Worm (Caenorhabditis elegans): Measurements from ENCODE around the gene lin-15A.
A peak's percentile ranks its signal among the peaks of the same experiment; 100 is the strongest.

The lin-15A gene

ce11 chrX:15731668-15732067, at the start of gene lin-15A:
Gene lin-15A, plus strand, starts transcription at chrX:15731968.
- TF ChIP-seq klf-2 (GFP tag; conservative IDR thresholded peaks at IDR 0.05) (no peak), ztf-29 (GFP tag; IDR thresholded peaks at IDR 0.05) (no peak), flt-1 (GFP tag; IDR thresholded peaks at IDR 0.05) (no peak)

- TF ChIP-seq ztf-23 (GFP tag; IDR thresholded peaks at IDR 0.05) (no peak), klf-2 (GFP tag; conservative IDR thresholded peaks at IDR 0.05) (no peak)
Measured at ce11 chrX:15689244-15689643, 42.5 kb upstream of the lin-15A start, which contains the start of gene C03H12.1. Gene C03H12.1, plus strand, starts transcription at chrX:15689449.

ce11 chrX:15693466-15693865, 38.3 kb upstream of the lin-15A start:
- TF ChIP-seq ztf-23 (GFP tag; IDR thresholded peaks at IDR 0.05) (no peak), ref-1 (GFP tag; conservative IDR thresholded peaks at IDR 0.05) (no peak), ztf-29 (GFP tag; IDR thresholded peaks at IDR 0.05) (no peak), cog-1 (tag; optimal IDR thresholded peaks at IDR 0.05) (no peak), tab-1 (GFP tag; IDR thresholded peaks at IDR 0.05) (no peak), flt-1 (GFP tag; IDR thresholded peaks at IDR 0.05) (no peak)

ce11 chrX:15696400-15696799, 35.4 kb upstream of the lin-15A start, which contains the start of gene ZK662.2:
Gene ZK662.2, plus strand, starts transcription at chrX:15696700.
- no peak for TF ChIP-seq tab-1 (GFP tag; IDR thresholded peaks at IDR 0.05)
- no peak for TF ChIP-seq flt-1 (GFP tag; IDR thresholded peaks at IDR 0.05)
- TF ChIP-seq cog-1 (tag; optimal IDR thresholded peaks at IDR 0.05) = no peak
- no peak for TF ChIP-seq ztf-29 (GFP tag; IDR thresholded peaks at IDR 0.05)
- no peak for TF ChIP-seq med-1 (GFP tag; optimal IDR thresholded peaks at IDR 0.05; ENCODE audit: insufficient read depth)
- no peak for TF ChIP-seq ref-1 (GFP tag; conservative IDR thresholded peaks at IDR 0.05)
- TF ChIP-seq klf-2 (GFP tag; conservative IDR thresholded peaks at IDR 0.05) = no peak
- no peak for TF ChIP-seq ztf-23 (GFP tag; IDR thresholded peaks at IDR 0.05)
- TF ChIP-seq T22C8.4 (GFP tag; IDR thresholded peaks at IDR 0.05) = no peak

- no peak for TF ChIP-seq cog-1 (tag; optimal IDR thresholded peaks at IDR 0.05)
- TF ChIP-seq med-1 (GFP tag; optimal IDR thresholded peaks at IDR 0.05; ENCODE audit: insufficient read depth) = no peak
- TF ChIP-seq klf-2 (GFP tag; conservative IDR thresholded peaks at IDR 0.05) = no peak
- TF ChIP-seq tab-1 (GFP tag; IDR thresholded peaks at IDR 0.05) = no peak
- TF ChIP-seq flt-1 (GFP tag; IDR thresholded peaks at IDR 0.05) = no peak
- no peak for TF ChIP-seq T22C8.4 (GFP tag; IDR thresholded peaks at IDR 0.05)
Measured at ce11 chrX:15700220-15700619, 31.5 kb upstream of the lin-15A start.

ce11 chrX:15704579-15705110, 27.1 kb upstream of the lin-15A start:
- TF ChIP-seq cog-1 (tag; optimal IDR thresholded peaks at IDR 0.05) = no peak
- no peak for TF ChIP-seq tab-1 (GFP tag; IDR thresholded peaks at IDR 0.05)
- no peak for TF ChIP-seq flt-1 (GFP tag; IDR thresholded peaks at IDR 0.05)
- no peak for TF ChIP-seq ztf-29 (GFP tag; IDR thresholded peaks at IDR 0.05)
- no peak for TF ChIP-seq ref-1 (GFP tag; conservative IDR thresholded peaks at IDR 0.05)
- no peak for TF ChIP-seq ztf-23 (GFP tag; IDR thresholded peaks at IDR 0.05)
- TF ChIP-seq T22C8.4 (GFP tag; IDR thresholded peaks at IDR 0.05) = no peak
- TF ChIP-seq klf-2 (GFP tag; conservative IDR thresholded peaks at IDR 0.05) = no peak

- TF ChIP-seq ref-1 (GFP tag; conservative IDR thresholded peaks at IDR 0.05) = no peak
- TF ChIP-seq T22C8.4 (GFP tag; IDR thresholded peaks at IDR 0.05) = no peak
- no peak for TF ChIP-seq cog-1 (tag; optimal IDR thresholded peaks at IDR 0.05)
- no peak for TF ChIP-seq ztf-29 (GFP tag; IDR thresholded peaks at IDR 0.05)
Measured at ce11 chrX:15706108-15706676, 25.6 kb upstream of the lin-15A start.

- no peak for TF ChIP-seq ztf-29 (GFP tag; IDR thresholded peaks at IDR 0.05)
- TF ChIP-seq flt-1 (GFP tag; IDR thresholded peaks at IDR 0.05) = peak; percentile 79; the same call in 1 of the 2 replicates
- TF ChIP-seq tab-1 (GFP tag; IDR thresholded peaks at IDR 0.05) = peak; percentile 75
- TF ChIP-seq cog-1 (tag; optimal IDR thresholded peaks at IDR 0.05) = peak; percentile 79
- no peak for TF ChIP-seq klf-2 (GFP tag; conservative IDR thresholded peaks at IDR 0.05)
Measured at ce11 chrX:15707366-15707892, 24.3 kb upstream of the lin-15A start.

- TF ChIP-seq tab-1 (GFP tag; IDR thresholded peaks at IDR 0.05) = no peak
- TF ChIP-seq ref-1 (GFP tag; conservative IDR thresholded peaks at IDR 0.05) = no peak
- TF ChIP-seq ztf-23 (GFP tag; IDR thresholded peaks at IDR 0.05) = no peak
- no peak for TF ChIP-seq T22C8.4 (GFP tag; IDR thresholded peaks at IDR 0.05)
- TF ChIP-seq flt-1 (GFP tag; IDR thresholded peaks at IDR 0.05) = no peak
- TF ChIP-seq klf-2 (GFP tag; conservative IDR thresholded peaks at IDR 0.05) = no peak
- no peak for TF ChIP-seq ztf-29 (GFP tag; IDR thresholded peaks at IDR 0.05)
Measured at ce11 chrX:15707913-15708312, 23.9 kb upstream of the lin-15A start, which contains the start of gene nhr-48. Gene nhr-48, plus strand, starts transcription at chrX:15708213.

- no peak for TF ChIP-seq med-1 (GFP tag; optimal IDR thresholded peaks at IDR 0.05; ENCODE audit: insufficient read depth)
- TF ChIP-seq ref-1 (GFP tag; conservative IDR thresholded peaks at IDR 0.05) = no peak
- TF ChIP-seq klf-2 (GFP tag; conservative IDR thresholded peaks at IDR 0.05) = no peak
- no peak for TF ChIP-seq flt-1 (GFP tag; IDR thresholded peaks at IDR 0.05)
- no peak for TF ChIP-seq T22C8.4 (GFP tag; IDR thresholded peaks at IDR 0.05)
- TF ChIP-seq tab-1 (GFP tag; IDR thresholded peaks at IDR 0.05) = no peak
- TF ChIP-seq ztf-23 (GFP tag; IDR thresholded peaks at IDR 0.05) = no peak
- no peak for TF ChIP-seq cog-1 (tag; optimal IDR thresholded peaks at IDR 0.05)
- TF ChIP-seq ztf-29 (GFP tag; IDR thresholded peaks at IDR 0.05) = no peak
Measured at ce11 chrX:15709594-15709993, 22.2 kb upstream of the lin-15A start.

- no peak for TF ChIP-seq tab-1 (GFP tag; IDR thresholded peaks at IDR 0.05)
- no peak for TF ChIP-seq ztf-23 (GFP tag; IDR thresholded peaks at IDR 0.05)
- no peak for TF ChIP-seq cog-1 (tag; optimal IDR thresholded peaks at IDR 0.05)
- TF ChIP-seq T22C8.4 (GFP tag; IDR thresholded peaks at IDR 0.05) = no peak
- TF ChIP-seq med-1 (GFP tag; optimal IDR thresholded peaks at IDR 0.05; ENCODE audit: insufficient read depth) = no peak
- TF ChIP-seq flt-1 (GFP tag; IDR thresholded peaks at IDR 0.05) = no peak
- TF ChIP-seq ztf-29 (GFP tag; IDR thresholded peaks at IDR 0.05) = no peak
- TF ChIP-seq klf-2 (GFP tag; conservative IDR thresholded peaks at IDR 0.05) = no peak
- TF ChIP-seq ref-1 (GFP tag; conservative IDR thresholded peaks at IDR 0.05) = no peak
Measured at ce11 chrX:15713189-15713588, 18.6 kb upstream of the lin-15A start.
